Worm (Caenorhabditis elegans): ENCODE results near the gene R13D11.4.
"Not testable (repeated sequence)": the region's sequence is repeated elsewhere in the genome, so short reads cannot be mapped to it uniquely, and the experiment has no call there.

Gene R13D11.4

ce11 chrV:820629-821028 lies 10.0 kb downstream of the R13D11.4 start, which contains the start of gene srx-32:
Gene srx-32 (minus strand): TSS chrV:820729.
- TF ChIP-seq bed-3 (GFP tag; optimal IDR thresholded peaks at IDR 0.05); sptf-1 (tag; optimal IDR thresholded peaks at IDR 0.05); snpc-4 (tag; optimal IDR thresholded peaks at IDR 0.05): not testable (repeated sequence)

DNA sequence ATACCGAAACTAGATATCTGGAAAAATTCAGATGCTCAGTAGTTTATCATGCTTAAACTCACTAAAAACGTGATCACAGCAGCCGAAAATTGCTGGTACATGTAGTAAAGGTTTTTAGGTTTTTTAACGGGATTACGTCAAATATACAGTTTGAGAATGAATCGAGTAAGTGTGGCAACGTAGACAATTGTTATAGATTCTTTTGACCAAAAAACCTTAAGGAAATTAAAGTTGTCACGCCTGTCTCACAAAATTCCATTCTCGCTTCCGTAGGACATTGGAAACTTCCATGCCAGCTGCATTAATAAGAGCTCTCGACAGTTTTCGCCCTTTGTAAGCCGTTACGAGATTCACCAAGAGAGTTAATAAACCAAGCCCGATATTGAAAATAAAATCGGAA lies 12.3 kb downstream of the R13D11.4 start, which contains the start of gene srx-31:
Gene srx-31, minus strand, starts transcription at position 101 of the 400 bp plus-strand sequence.
- TF ChIP-seq zip-8, mab-5, pha-4 (tag; optimal IDR thresholded peaks at IDR 0.05): not testable (repeated sequence)

DNA sequence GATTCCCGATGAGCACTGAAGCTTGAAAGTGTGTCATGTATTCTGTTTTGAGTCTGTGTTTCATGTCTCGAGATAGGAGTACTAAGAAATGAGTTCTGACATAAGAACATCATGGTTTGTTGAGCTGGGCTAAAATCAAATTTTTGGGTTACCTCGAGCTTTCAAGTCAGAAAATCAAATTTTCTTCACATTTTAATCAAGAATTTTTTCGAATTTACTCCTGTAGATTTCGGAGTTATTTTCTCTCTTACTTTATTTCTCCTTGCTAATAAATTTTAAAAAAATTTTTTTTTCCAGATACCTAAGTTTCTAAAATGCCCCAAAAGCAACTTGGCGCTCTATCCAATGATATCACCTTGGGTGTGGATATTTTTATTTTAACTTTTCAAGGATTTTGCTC lies 15.5 kb downstream of the R13D11.4 start, which contains the start of gene F41H8.2:
Gene F41H8.2, plus strand, starts transcription at position 301 of the 400 bp plus-strand sequence.
- TF ChIP-seq nhr-76 (tag; optimal IDR thresholded peaks at IDR 0.05) = no peak
- no peak for TF ChIP-seq drap-1 (GFP tag; optimal IDR thresholded peaks at IDR 0.05)
- no peak for TF ChIP-seq mab-5 (tag; optimal IDR thresholded peaks at IDR 0.05)
- TF ChIP-seq lin-32 (GFP tag; optimal IDR thresholded peaks at IDR 0.05) = no peak
- TF ChIP-seq nhr-12 (tag; optimal IDR thresholded peaks at IDR 0.05) = no peak
- TF ChIP-seq blmp-1 (tag; optimal IDR thresholded peaks at IDR 0.05) = no peak
- no peak for TF ChIP-seq cnd-1 (tag; optimal IDR thresholded peaks at IDR 0.05)
- TF ChIP-seq unc-39 (tag; optimal IDR thresholded peaks at IDR 0.05) = no peak
- no peak for TF ChIP-seq ham-2 (GFP tag; optimal IDR thresholded peaks at IDR 0.05)

ce11 chrV:833368-833767 lies 22.8 kb downstream of the R13D11.4 start, which contains the start of gene F41H8.1:
Gene F41H8.1 (plus strand): TSS chrV:833668.
- TF ChIP-seq ham-2 (GFP tag; optimal IDR thresholded peaks at IDR 0.05) = no peak
- no peak for TF ChIP-seq sptf-1 (tag; optimal IDR thresholded peaks at IDR 0.05)
- TF ChIP-seq nhr-12 (tag; optimal IDR thresholded peaks at IDR 0.05) = no peak
- TF ChIP-seq elt-1 (tag; optimal IDR thresholded peaks at IDR 0.05; ENCODE audit: borderline replicate concordance, insufficient read depth) = no peak
- TF ChIP-seq unc-39 (tag; optimal IDR thresholded peaks at IDR 0.05) = no peak

ce11 chrV:838984-839471 lies 28.4 kb downstream of the R13D11.4 start, which contains the start of the genes K09C6.7 and K09C6.10:
Gene K09C6.7 (minus strand): TSS chrV:839084.
Gene K09C6.10 (plus strand): TSS chrV:839421.
- not testable (repeated sequence) for TF ChIP-seq mls-2, blmp-1, nhr-28 (tag; optimal IDR thresholded peaks at IDR 0.05)

DNA sequence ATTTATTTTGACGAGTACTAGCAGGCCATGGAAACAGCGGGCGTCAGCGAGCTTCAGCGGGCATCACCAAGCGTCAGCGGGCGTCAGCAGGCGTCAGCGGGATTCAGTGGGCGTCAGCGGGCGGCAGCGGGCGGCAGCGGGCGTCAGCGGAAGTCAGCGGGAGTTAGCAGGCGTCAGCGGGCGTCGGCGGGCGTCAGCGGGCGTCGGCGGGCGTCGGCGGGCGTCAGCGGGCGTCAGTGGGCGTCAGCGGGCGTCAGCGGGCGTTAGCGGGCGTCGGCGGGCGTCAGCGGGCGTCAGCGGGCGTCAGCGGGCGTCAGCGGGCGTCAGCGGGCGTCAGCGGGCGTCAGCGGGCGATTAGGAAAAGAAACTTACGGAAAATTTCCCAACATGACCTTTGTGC lies 32.0 kb downstream of the R13D11.4 start:
- no peak for TF ChIP-seq nhr-76 (tag; optimal IDR thresholded peaks at IDR 0.05)
- TF ChIP-seq nhr-2 (tag; optimal IDR thresholded peaks at IDR 0.05) = no peak
- no peak for TF ChIP-seq bed-3 (GFP tag; optimal IDR thresholded peaks at IDR 0.05)
- no peak for TF ChIP-seq ces-1 (GFP tag; optimal IDR thresholded peaks at IDR 0.05)
- TF ChIP-seq cnd-1 (tag; optimal IDR thresholded peaks at IDR 0.05) = no peak
- no peak for TF ChIP-seq ztf-11 (tag; optimal IDR thresholded peaks at IDR 0.05)
- TF ChIP-seq nhr-237 (tag; optimal IDR thresholded peaks at IDR 0.05) = no peak
- TF ChIP-seq ceh-43 (GFP tag; optimal IDR thresholded peaks at IDR 0.05) = no peak
- no peak for TF ChIP-seq unc-39 (tag; optimal IDR thresholded peaks at IDR 0.05)
- no peak for TF ChIP-seq nhr-12 (tag; optimal IDR thresholded peaks at IDR 0.05)
- TF ChIP-seq flh-1 (GFP tag; optimal IDR thresholded peaks at IDR 0.05) = no peak
- TF ChIP-seq unc-120 (tag; optimal IDR thresholded peaks at IDR 0.05; ENCODE audit: poor library complexity, severe bottlenecking) = no peak
- TF ChIP-seq pha-4 (tag; optimal IDR thresholded peaks at IDR 0.05) = no peak
- TF ChIP-seq drap-1 (GFP tag; optimal IDR thresholded peaks at IDR 0.05) = no peak
- TF ChIP-seq lin-32 (GFP tag; optimal IDR thresholded peaks at IDR 0.05) = no peak
- TF ChIP-seq blmp-1 (tag; optimal IDR thresholded peaks at IDR 0.05) = no peak
- no peak for TF ChIP-seq zip-8 (tag; optimal IDR thresholded peaks at IDR 0.05)
- TF ChIP-seq ceh-83 (GFP tag; optimal IDR thresholded peaks at IDR 0.05) = no peak
- TF ChIP-seq mab-5 (tag; optimal IDR thresholded peaks at IDR 0.05) = no peak

DNA sequence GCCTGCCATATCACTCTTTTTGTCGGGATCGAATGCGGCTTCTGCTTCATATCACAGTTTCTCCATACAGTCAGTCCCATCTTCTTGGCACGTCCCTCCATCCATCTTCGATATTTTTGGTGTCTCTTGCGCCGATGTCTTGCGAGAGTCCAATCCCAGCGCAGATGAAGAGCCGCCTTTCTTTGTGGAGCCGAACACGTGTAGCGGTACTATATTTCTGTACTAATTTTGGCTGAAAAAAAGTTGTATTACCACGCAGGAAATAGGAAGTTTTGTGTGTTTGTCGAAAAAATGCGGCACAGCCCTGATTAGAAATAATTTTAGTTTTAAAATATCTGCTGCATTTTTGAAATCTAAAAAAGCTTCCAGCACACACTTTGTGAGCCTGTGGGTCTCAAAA lies 32.5 kb downstream of the R13D11.4 start, which contains the start of gene K09C6.8:
Gene K09C6.8, minus strand, starts transcription at position 101 of the 400 bp plus-strand sequence.
- not testable (repeated sequence) for TF ChIP-seq nhr-237 (tag; optimal IDR thresholded peaks at IDR 0.05); elt-1 (tag; optimal IDR thresholded peaks at IDR 0.05; ENCODE audit: borderline replicate concordance, insufficient read depth); cnd-1 (tag; optimal IDR thresholded peaks at IDR 0.05)
